Fruit fly (Drosophila melanogaster): Measurements from ENCODE around the gene Nrg.

Nrg gene

dm6 chrX:8536649-8537048 lies 19.5 kb downstream of the Nrg start (continued):
- TF ChIP-seq Rfx (GFP tag; IDR thresholded peaks at IDR 0.05) (peak; percentile 59), Hr51 (GFP tag; optimal IDR thresholded peaks at IDR 0.05) (peak in 1 of 2 experiments; percentile 48), trem (tag; optimal IDR thresholded peaks at IDR 0.05) (no peak), lab (GFP tag; optimal IDR thresholded peaks at IDR 0.05) (peak; percentile 56), CG15011 (GFP tag; optimal IDR thresholded peaks at IDR 0.05) (no peak), CG3847 (GFP tag; IDR thresholded peaks at IDR 0.05) (0 out of 2 replicates have a peak, but pooled peaks have one; percentile 25), grau (tag; optimal IDR thresholded peaks at IDR 0.05) (peak; percentile 80), ken (GFP tag; IDR thresholded peaks at IDR 0.05) (0 out of 3 replicates have a peak, but pooled peaks have one; percentile 35), her (GFP tag; optimal IDR thresholded peaks at IDR 0.05) (peak; percentile 14), CG13424 (tag; optimal IDR thresholded peaks at IDR 0.05) (peak; percentile 22), CG2889 (GFP tag; IDR thresholded peaks at IDR 0.05) (0 out of 3 replicates have a peak, but pooled peaks have one; percentile 7), bcd (GFP tag; optimal IDR thresholded peaks at IDR 0.05) (peak; percentile 7), CG18599 (GFP tag; optimal IDR thresholded peaks at IDR 0.05) (peak; percentile 63), Dref (GFP tag; IDR thresholded peaks at IDR 0.05) (no peak), CG3407 (GFP tag; optimal IDR thresholded peaks at IDR 0.05) (no peak), CG7556 (GFP tag; optimal IDR thresholded peaks at IDR 0.05) (peak; percentile 26), CG8944 (GFP tag; optimal IDR thresholded peaks at IDR 0.05) (no peak), PHDP (tag; optimal IDR thresholded peaks at IDR 0.05) (peak; percentile 25), Hr78 (GFP tag; optimal IDR thresholded peaks at IDR 0.05) (peak in 1 of 2 experiments; percentile 29), CG30403 (GFP tag; optimal IDR thresholded peaks at IDR 0.05) (peak; percentile 4), lmd (GFP tag; IDR thresholded peaks at IDR 0.05) (peak; percentile 52; the same call in 1 of the 2 replicates), Myb (GFP tag; optimal IDR thresholded peaks at IDR 0.05) (peak; percentile 9), CG16813 (GFP tag; IDR thresholded peaks at IDR 0.05; ENCODE audit: partially characterized antibody) (no peak), dysf (GFP tag; IDR thresholded peaks at IDR 0.05) (0 out of 3 replicates have a peak, but pooled peaks have one; percentile 49), CG4730 (GFP tag; IDR thresholded peaks at IDR 0.05) (0 out of 2 replicates have a peak, but pooled peaks have one; percentile 7), Sox102F (GFP tag; optimal IDR thresholded peaks at IDR 0.05) (peak; percentile 24), Poxn (GFP tag; IDR thresholded peaks at IDR 0.05) (no peak), Fer3 (tag; optimal IDR thresholded peaks at IDR 0.05) (peak; percentile 26), NfI (GFP tag; optimal IDR thresholded peaks at IDR 0.05) (peak; percentile 15), Meics (GFP tag; optimal IDR thresholded peaks at IDR 0.05) (peak; percentile 15), H15 (GFP tag; IDR thresholded peaks at IDR 0.05) (no peak), gce (GFP tag; IDR thresholded peaks at IDR 0.05) (0 out of 3 replicates have a peak, but pooled peaks have one; percentile 47), Ets65A (GFP tag) (peak; percentile 89), sob (GFP tag; IDR thresholded peaks at IDR 0.05) (peak; percentile 62), CG10147 (GFP tag; optimal IDR thresholded peaks at IDR 0.05) (no peak), CG2120 (GFP tag; optimal IDR thresholded peaks at IDR 0.05) (peak; percentile 44), nau (GFP tag; optimal IDR thresholded peaks at IDR 0.05) (no peak), chm (GFP tag; IDR thresholded peaks at IDR 0.05) (no peak), CG8290 (GFP tag; optimal IDR thresholded peaks at IDR 0.05) (no peak), CG8290 (tag; optimal IDR thresholded peaks at IDR 0.05) (peak in 1 of 2 experiments; percentile 45), bab2 (GFP tag; optimal IDR thresholded peaks at IDR 0.05) (peak; percentile 31), CG15269 (tag; optimal IDR thresholded peaks at IDR 0.05) (peak; percentile 18), Side (GFP tag; optimal IDR thresholded peaks at IDR 0.05) (peak; percentile 23), eve (GFP tag; optimal IDR thresholded peaks at IDR 0.05) (peak in 1 of 2 experiments; percentile 6), scrt (GFP tag; optimal IDR thresholded peaks at IDR 0.05) (no peak), sens (GFP tag) (peak; percentile 90), CG2678 (tag; optimal IDR thresholded peaks at IDR 0.05) (peak; percentile 61), CG6854 (GFP tag; optimal IDR thresholded peaks at IDR 0.05) (peak; percentile 16), CG3281 (GFP tag; optimal IDR thresholded peaks at IDR 0.05) (no peak), CG32532 (GFP tag; IDR thresholded peaks at IDR 0.05) (peak; percentile 60; the same call in 1 of the 2 replicates)
